Fruit fly (Drosophila melanogaster) whole organism, embryonic: Measurements from ENCODE around the gene bab2.
A peak's percentile ranks its signal among the peaks of the same experiment; 100 is the strongest.

Experiments
- ATbp ChIP-seq: fragments of 200-800 bp; sonication (Bioruptor generic); optimal IDR thresholded peaks from 2 replicates; lab custom pipeline; 2017; ENCODE audit warnings: missing biosample characterization, mild to moderate bottlenecking, missing genetic modification characterization, missing genetic modification reagents
- Ada2b ChIP-seq: fragments of 200-800 bp; sonication (Bioruptor generic); IDR thresholded peaks from 2 replicates; pipeline ENCODE4 v1.3.6; 2022; ENCODE audit warnings: missing biosample characterization, missing genetic modification characterization
- C15 ChIP-seq: fragments of 200-800 bp; sonication (Bioruptor generic); IDR thresholded peaks from 3 replicates; pipeline ENCODE4 v1.3.6; 2022; ENCODE audit warnings: missing biosample characterization, missing genetic modification characterization
- CG10209 ChIP-seq: fragments of 200-800 bp; sonication (Bioruptor generic); optimal IDR thresholded peaks from 3 replicates; lab custom pipeline; 2017; ENCODE audit warnings: missing biosample characterization, mild to moderate bottlenecking, missing genetic modification characterization, missing genetic modification reagents
- CG1024 ChIP-seq: fragments of 200-800 bp; sonication (Bioruptor generic); IDR thresholded peaks from 2 replicates; pipeline ENCODE4 v1.3.6; 2022; ENCODE audit warnings: missing biosample characterization, missing genetic modification characterization
- CG10321 ChIP-seq: fragments of 200-800 bp; sonication (Bioruptor generic); IDR thresholded peaks from 2 replicates; pipeline ENCODE4 v1.3.6; 2022; ENCODE audit warnings: missing biosample characterization, missing genetic modification characterization
- CG10565 ChIP-seq: fragments of 200-800 bp; sonication (Bioruptor generic); optimal IDR thresholded peaks from 3 replicates; lab custom pipeline; 2016; ENCODE audit warnings: missing biosample characterization, mild to moderate bottlenecking, missing genetic modification characterization
- CG11560 ChIP-seq: fragments of 200-800 bp; sonication (Bioruptor generic); IDR thresholded peaks from 3 replicates; pipeline ENCODE4 v1.3.6; 2022; ENCODE audit warnings: missing biosample characterization, missing genetic modification characterization
- CG12071 ChIP-seq: fragments of 200-800 bp; sonication (Bioruptor generic); optimal IDR thresholded peaks from 3 replicates; lab custom pipeline; 2018; ENCODE audit warnings: missing biosample characterization, mild to moderate bottlenecking, missing genetic modification characterization
- CG12659 ChIP-seq: fragments of 200-800 bp; sonication (Bioruptor generic); optimal IDR thresholded peaks from 3 replicates; lab custom pipeline; 2017; ENCODE audit warnings: mild to moderate bottlenecking, missing biosample characterization, missing genetic modification reagents, missing genetic modification characterization
- CG14710 ChIP-seq: fragments of 200-800 bp; sonication (Bioruptor generic); optimal IDR thresholded peaks from 3 replicates; lab custom pipeline; 2019; ENCODE audit warnings: missing biosample characterization, mild to moderate bottlenecking, missing genetic modification characterization, moderate library complexity
- CG2116 ChIP-seq: fragments of 200-800 bp; sonication (Bioruptor generic); optimal IDR thresholded peaks from 3 replicates; lab custom pipeline; 2018; ENCODE audit warnings: missing biosample characterization, mild to moderate bottlenecking, missing genetic modification characterization
- CG2678 ChIP-seq: fragments of 200-800 bp; sonication (Bioruptor generic); optimal IDR thresholded peaks from 3 replicates; lab custom pipeline; 2019; ENCODE audit warnings: missing biosample characterization, mild to moderate bottlenecking, missing genetic modification characterization, moderate library complexity
- CG31224 ChIP-seq: fragments of 200-800 bp; sonication (Bioruptor generic); IDR thresholded peaks from 2 replicates; pipeline ENCODE4 v1.3.6; 2022; ENCODE audit warnings: missing biosample characterization, missing genetic modification characterization
- CG3163 ChIP-seq: fragments of 200-800 bp; sonication (Bioruptor generic); optimal IDR thresholded peaks from 3 replicates; lab custom pipeline; 2016; ENCODE audit warnings: missing biosample characterization, missing genetic modification characterization
- CG4617 ChIP-seq: fragments of 200-800 bp; sonication (Bioruptor generic); optimal IDR thresholded peaks from 3 replicates; lab custom pipeline; 2016; ENCODE audit warnings: missing biosample characterization, missing genetic modification characterization, borderline replicate concordance
- CG6791 ChIP-seq: fragments of 200-800 bp; sonication (Bioruptor generic); IDR thresholded peaks from 3 replicates; pipeline ENCODE4 v1.3.6; 2022; ENCODE audit warnings: missing biosample characterization, missing genetic modification characterization; ENCODE audit not compliant: partially characterized antibody
- CG7745 ChIP-seq: fragments of 200-800 bp; sonication (Bioruptor generic); optimal IDR thresholded peaks from 2 replicates; lab custom pipeline; 2018; ENCODE audit warnings: missing biosample characterization, mild to moderate bottlenecking, missing genetic modification characterization, moderate library complexity
- D19A ChIP-seq: fragments of 200-800 bp; optimal IDR thresholded peaks from 3 replicates; lab custom pipeline; 2019; ENCODE audit warnings: missing biosample characterization, mild to moderate bottlenecking, missing genetic modification characterization, moderate library complexity
- Deaf1 ChIP-seq: fragments of 200-800 bp; optimal IDR thresholded peaks from 3 replicates; lab custom pipeline; 2019; ENCODE audit warnings: missing biosample characterization, mild to moderate bottlenecking, missing genetic modification characterization, moderate library complexity
- Ets97D ChIP-seq: fragments of 200-800 bp; sonication (Bioruptor generic); optimal IDR thresholded peaks from 3 replicates; lab custom pipeline; 2016; ENCODE audit warnings: missing biosample characterization, missing genetic modification characterization
- Fer3 ChIP-seq: fragments of 200-800 bp; sonication (Bioruptor generic); optimal IDR thresholded peaks from 2 replicates; lab custom pipeline; 2018; ENCODE audit warnings: missing biosample characterization, mild to moderate bottlenecking, missing genetic modification characterization, moderate library complexity
- H2.0 ChIP-seq: fragments of 200-800 bp; sonication (Bioruptor generic); IDR thresholded peaks from 2 replicates; pipeline ENCODE4 v1.3.6; 2022; ENCODE audit warnings: missing biosample characterization, missing genetic modification characterization
- Hmx ChIP-seq: fragments of 200-800 bp; sonication (Bioruptor generic); optimal IDR thresholded peaks from 2 replicates; lab custom pipeline; 2016; ENCODE audit warnings: missing biosample characterization, missing genetic modification characterization
- Hr78 ChIP-seq, 2 experiments: fragments of 200-800 bp in 1 of 2; fragments of >200 bp in 1 of 2; sonication (Bioruptor generic) in 1 of 2; optimal IDR thresholded peaks; 2 replicates each; lab custom pipeline; 2017 to 2019; ENCODE audit warnings: missing biosample characterization in 2 of 2, missing genetic modification characterization in 2 of 2, mild to moderate bottlenecking in 1 of 2, moderate library complexity in 1 of 2
- Mes4 ChIP-seq: fragments of 200-800 bp; sonication (Bioruptor generic); optimal IDR thresholded peaks from 2 replicates; lab custom pipeline; 2016; ENCODE audit warnings: missing biosample characterization, missing genetic modification characterization
- Stat92E ChIP-seq, 3 experiments: fragments of >200 bp in 2 of 3; fragments of 200-800 bp in 1 of 3; sonication (Bioruptor generic) in 1 of 3; optimal IDR thresholded peaks; 2 replicates each; lab custom pipeline; 2017 to 2019; ENCODE audit warnings: missing biosample characterization in 3 of 3, missing genetic modification characterization in 3 of 3, mild to moderate bottlenecking in 1 of 3, moderate library complexity in 1 of 3
- Tbp ChIP-seq: fragments of >200 bp; optimal IDR thresholded peaks from 2 replicates; lab custom pipeline; 2018; ENCODE audit warnings: missing biosample characterization, missing genetic modification characterization
- ato ChIP-seq: fragments of 200-800 bp; sonication (Bioruptor generic); IDR thresholded peaks from 2 replicates; pipeline ENCODE4 v1.3.6; 2022; ENCODE audit warnings: missing biosample characterization, missing genetic modification characterization; ENCODE audit not compliant: partially characterized antibody
- chif ChIP-seq, 2 experiments: fragments of 200-800 bp; sonication (Bioruptor generic); optimal IDR thresholded peaks; 3 replicates each; lab custom pipeline; 2016; ENCODE audit warnings: missing biosample characterization in 2 of 2, missing genetic modification characterization in 2 of 2
- chn ChIP-seq: fragments of 200-800 bp; sonication (Bioruptor generic); optimal IDR thresholded peaks from 2 replicates; lab custom pipeline; 2016; ENCODE audit warnings: missing biosample characterization, missing genetic modification characterization
- dmrt11E ChIP-seq: fragments of 200-800 bp; sonication (Bioruptor generic); optimal IDR thresholded peaks from 3 replicates; lab custom pipeline; 2018; ENCODE audit warnings: missing biosample characterization, mild to moderate bottlenecking, missing genetic modification characterization, moderate library complexity
- ems ChIP-seq: fragments of 200-800 bp; sonication (Bioruptor generic); optimal IDR thresholded peaks from 3 replicates; lab custom pipeline; 2016; ENCODE audit warnings: missing biosample characterization, missing genetic modification characterization
- ewg ChIP-seq: fragments of 200-800 bp; sonication (Bioruptor generic); optimal IDR thresholded peaks from 3 replicates; lab custom pipeline; 2017; ENCODE audit warnings: mild to moderate bottlenecking, missing biosample characterization, missing genetic modification reagents, missing genetic modification characterization
- gt ChIP-seq: fragments of 200-800 bp; sonication (Bioruptor generic); IDR thresholded peaks from 2 replicates; pipeline ENCODE4 v1.3.6; 2022; ENCODE audit warnings: missing biosample characterization, missing genetic modification characterization
- h ChIP-seq: fragments of >200 bp; optimal IDR thresholded peaks from 2 replicates; lab custom pipeline; 2017
- hb ChIP-seq: fragments of 200-800 bp; sonication (Bioruptor generic); IDR thresholded peaks from 3 replicates; pipeline ENCODE4 v1.3.6; 2022; ENCODE audit warnings: missing biosample characterization, missing genetic modification characterization; ENCODE audit not compliant: partially characterized antibody
- klu ChIP-seq: fragments of 200-800 bp; sonication (Bioruptor generic); IDR thresholded peaks from 2 replicates; pipeline ENCODE4 v1.3.6; 2022; ENCODE audit warnings: missing biosample characterization, missing genetic modification characterization
- lmd ChIP-seq: fragments of 200-800 bp; sonication (Bioruptor generic); IDR thresholded peaks from 2 replicates; pipeline ENCODE4 v1.3.6; 2022; ENCODE audit warnings: missing biosample characterization, missing genetic modification characterization
- lov ChIP-seq, 2 experiments: fragments of 200-800 bp in 1 of 2; fragments of >200 bp in 1 of 2; sonication (Bioruptor generic) in 1 of 2; IDR thresholded peaks in 1 of 2; optimal IDR thresholded peaks in 1 of 2; 2 replicates in 1 of 2; 3 replicates in 1 of 2; pipeline versions ENCODE4 v1.3.6 to Lab custom; 2017 to 2022; ENCODE audit warnings: missing biosample characterization in 1 of 2, missing genetic modification characterization in 1 of 2
- onecut ChIP-seq: fragments of 200-800 bp; sonication (Bioruptor generic); IDR thresholded peaks from 2 replicates; pipeline ENCODE4 v1.3.6; 2022; ENCODE audit warnings: missing biosample characterization, missing genetic modification characterization
- p53 ChIP-seq: fragments of 200-800 bp; sonication (Bioruptor generic); optimal IDR thresholded peaks from 2 replicates; lab custom pipeline; 2016; ENCODE audit warnings: missing biosample characterization, missing genetic modification characterization
- pnt ChIP-seq: fragments of 200-800 bp; sonication (Bioruptor generic); optimal IDR thresholded peaks from 3 replicates; lab custom pipeline; 2016; ENCODE audit warnings: missing biosample characterization, missing genetic modification characterization
- rib ChIP-seq: fragments of 200-800 bp; sonication (Bioruptor generic); IDR thresholded peaks from 2 replicates; pipeline ENCODE4 v1.3.6; 2022; ENCODE audit warnings: missing biosample characterization, missing genetic modification characterization
- salm ChIP-seq: fragments of 200-800 bp; sonication (Bioruptor generic); optimal IDR thresholded peaks from 2 replicates; lab custom pipeline; 2018; ENCODE audit warnings: missing biosample characterization, mild to moderate bottlenecking, missing genetic modification characterization
- sisA ChIP-seq: fragments of 200-800 bp; sonication (Bioruptor generic); IDR thresholded peaks from 2 replicates; pipeline ENCODE4 v1.3.6; 2022; ENCODE audit warnings: missing biosample characterization, missing genetic modification characterization
- sr ChIP-seq: fragments of 200-800 bp; sonication (Bioruptor generic); IDR thresholded peaks from 3 replicates; pipeline ENCODE4 v1.3.6; 2022; ENCODE audit warnings: missing biosample characterization, missing genetic modification characterization
- trem ChIP-seq: fragments of 200-800 bp; optimal IDR thresholded peaks from 3 replicates; lab custom pipeline; 2019; ENCODE audit warnings: missing biosample characterization, mild to moderate bottlenecking, missing genetic modification characterization, moderate library complexity
- ttk ChIP-seq: fragments of 200-800 bp; sonication (Bioruptor generic); IDR thresholded peaks from 2 replicates; pipeline ENCODE4 v2.1.2; 2022; ENCODE audit warnings: missing biosample characterization, missing genetic modification characterization
- wdn ChIP-seq: fragments of 200-800 bp; sonication (Bioruptor generic); IDR thresholded peaks from 2 replicates; pipeline ENCODE4 v1.3.6; 2022; ENCODE audit warnings: missing biosample characterization, missing genetic modification characterization
- wek ChIP-seq: fragments of 200-800 bp; sonication (Bioruptor generic); optimal IDR thresholded peaks from 3 replicates; lab custom pipeline; 2018; ENCODE audit warnings: missing biosample characterization, mild to moderate bottlenecking, missing genetic modification characterization, moderate library complexity
- zen ChIP-seq: fragments of 200-800 bp; sonication (Bioruptor generic); optimal IDR thresholded peaks from 3 replicates; lab custom pipeline; 2018; ENCODE audit warnings: missing biosample characterization, mild to moderate bottlenecking, missing genetic modification characterization, moderate library complexity

Gene bab2

DNA sequence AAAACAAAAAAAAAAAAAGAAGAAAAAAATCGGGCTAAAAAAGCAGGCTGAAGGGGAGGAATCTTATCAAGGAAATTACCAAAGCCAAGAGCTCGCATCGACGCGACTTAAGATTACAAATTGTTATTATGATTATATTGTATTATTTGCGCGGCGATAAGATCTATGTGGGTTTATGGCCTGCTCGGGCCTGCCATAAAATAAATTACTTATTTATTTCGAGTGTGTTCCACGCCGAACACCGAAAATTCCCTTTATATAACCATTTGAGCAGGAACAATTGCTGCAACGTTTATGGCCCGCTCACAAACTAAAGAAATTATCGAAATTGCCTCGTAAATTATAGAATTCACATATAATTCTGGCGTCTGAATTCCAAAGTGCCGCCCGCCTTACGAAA lies 7.5 kb downstream of the bab2 start (continued):
- TF ChIP-seq CG7745 (tag; lab: Kevin White, UChicago) (no peak), Fer3 (tag; lab: Kevin White, UChicago) (no peak), ato (GFP tag; lab: Robert Waterston, UW) (no peak), lmd (GFP tag; lab: Robert Waterston, UW) (no peak), Deaf1 (tag; lab: Kevin White, UChicago) (no peak), C15 (GFP tag; lab: Robert Waterston, UW) (no peak), pnt (GFP tag; lab: Kevin White, UChicago) (no peak), Stat92E (GFP tag; optimal IDR thresholded peaks at IDR 0.05; lab: Kevin White, UChicago) (no peak), p53 (GFP tag; lab: Kevin White, UChicago) (no peak), hb (GFP tag; lab: Robert Waterston, UW) (no peak), chif (GFP tag; optimal IDR thresholded peaks at IDR 0.05; lab: Kevin White, UChicago) (no peak), CG12659 (GFP tag; lab: Kevin White, UChicago) (peak; percentile 8), CG12071 (GFP tag; lab: Kevin White, UChicago) (peak; percentile 34), h (lab: Kevin White, UChicago) (no peak), ttk (GFP tag; lab: Robert Waterston, UW) (no peak), Mes4 (no peak), Ets97D (GFP tag; lab: Kevin White, UChicago) (no peak), CG31224 (0 out of 2 replicates have a peak, but pooled peaks have one; percentile 13), wdn (GFP tag; lab: Robert Waterston, UW) (no peak), onecut (GFP tag; lab: Robert Waterston, UW) (no peak), CG10321 (GFP tag; lab: Robert Waterston, UW) (no peak), Hr78 (GFP tag; optimal IDR thresholded peaks at IDR 0.05; lab: Kevin White, UChicago) (no peak), trem (no peak), CG14710 (tag; lab: Kevin White, UChicago) (no peak), CG4617 (no peak), CG1024 (no peak), klu (GFP tag; lab: Robert Waterston, UW) (no peak), gt (no peak), CG2116 (GFP tag; lab: Kevin White, UChicago) (no peak)

DNA sequence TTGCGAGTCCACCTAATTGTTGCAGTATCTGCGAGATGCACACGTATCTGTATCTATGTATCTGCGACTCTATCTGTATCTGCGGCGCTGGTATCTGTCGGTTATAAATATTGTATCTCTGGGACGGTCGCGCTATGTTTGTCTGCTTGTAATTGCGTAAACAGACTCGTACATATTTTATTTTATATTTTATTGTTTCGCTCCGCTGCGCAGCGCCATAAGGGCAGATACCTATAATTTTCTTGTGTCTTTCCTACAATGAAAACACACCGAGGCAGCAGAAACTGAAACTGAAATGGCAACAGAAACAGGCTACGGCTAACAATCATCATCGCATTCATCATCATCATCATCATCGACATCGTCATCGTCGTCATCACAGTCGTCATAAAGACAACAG lies 8.6 kb downstream of the bab2 start:
- TF ChIP-seq salm (tag; lab: Kevin White, UChicago) (no peak), wek (GFP tag; lab: Kevin White, UChicago) (no peak), D19A (tag; lab: Kevin White, UChicago) (no peak), sisA (GFP tag; lab: Robert Waterston, UW) (no peak), CG3163 (no peak), zen (tag; lab: Kevin White, UChicago) (peak; percentile 11), ewg (GFP tag; lab: Kevin White, UChicago) (no peak), rib (GFP tag; lab: Robert Waterston, UW) (no peak), CG6791 (GFP tag; lab: Robert Waterston, UW) (no peak), Tbp (no peak), CG10209 (GFP tag; lab: Kevin White, UChicago) (no peak), sr (GFP tag; lab: Robert Waterston, UW) (no peak), lov (optimal IDR thresholded peaks at IDR 0.05; lab: Kevin White, UChicago) (no peak), lov (GFP tag; IDR thresholded peaks at IDR 0.05; lab: Robert Waterston, UW) (no peak), Ada2b (GFP tag; lab: Robert Waterston, UW) (no peak), CG10565 (GFP tag; lab: Kevin White, UChicago) (no peak), CG11560 (tag; lab: Robert Waterston, UW) (no peak), dmrt11E (no peak), CG2678 (tag; lab: Kevin White, UChicago) (peak; percentile 20), H2.0 (no peak), ems (GFP tag; lab: Kevin White, UChicago) (no peak), chn (no peak), ATbp (GFP tag; lab: Kevin White, UChicago) (peak; percentile 21), trem (no peak), Hmx (GFP tag; lab: Kevin White, UChicago) (no peak)
